Worm (Caenorhabditis elegans): Measurements from ENCODE around the gene B0554.5.

ce11 chrV:418432-418831 is 5.8 kb upstream of the B0554.5 start, which contains the start of gene Y39D8A.1:
- TF ChIP-seq hlh-12 (tag; optimal IDR thresholded peaks at IDR 0.05) (no peak), egl-44 (GFP tag; IDR thresholded peaks at IDR 0.05) (no peak)
